Worm (Caenorhabditis elegans): ENCODE data around the gene gcn-1.
A peak's percentile ranks its signal among the peaks of the same experiment; 100 is the strongest.

DNA sequence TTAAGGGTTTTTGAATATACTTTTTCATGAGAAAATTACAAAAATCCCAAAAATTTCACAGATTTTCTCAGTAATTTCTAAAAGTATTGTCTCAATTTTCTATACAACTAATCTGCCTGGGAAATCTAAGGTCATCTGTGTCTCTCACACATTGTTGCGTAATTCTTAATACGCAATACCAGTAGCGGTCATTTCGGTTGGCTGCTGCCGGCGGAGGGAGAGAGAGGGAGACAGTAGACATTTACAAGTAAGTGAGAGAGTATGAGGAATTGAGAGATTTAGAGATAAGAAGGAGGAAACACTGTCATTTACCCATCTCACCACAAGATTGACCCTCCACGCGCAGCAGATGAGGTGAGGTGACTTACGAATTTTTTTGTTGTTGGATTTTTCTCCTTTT, 25.8 kb upstream of the gcn-1 start:
- TF ChIP-seq snpc-4 (tag; optimal IDR thresholded peaks at IDR 0.05) (no peak), nhr-25 (tag; optimal IDR thresholded peaks at IDR 0.05) (peak; percentile 64), nhr-237 (tag; optimal IDR thresholded peaks at IDR 0.05) (no peak)

All from whole organism, L2 larva.